Worm (Caenorhabditis elegans): ENCODE measurements around the gene F49H12.2.

Gene F49H12.2

DNA sequence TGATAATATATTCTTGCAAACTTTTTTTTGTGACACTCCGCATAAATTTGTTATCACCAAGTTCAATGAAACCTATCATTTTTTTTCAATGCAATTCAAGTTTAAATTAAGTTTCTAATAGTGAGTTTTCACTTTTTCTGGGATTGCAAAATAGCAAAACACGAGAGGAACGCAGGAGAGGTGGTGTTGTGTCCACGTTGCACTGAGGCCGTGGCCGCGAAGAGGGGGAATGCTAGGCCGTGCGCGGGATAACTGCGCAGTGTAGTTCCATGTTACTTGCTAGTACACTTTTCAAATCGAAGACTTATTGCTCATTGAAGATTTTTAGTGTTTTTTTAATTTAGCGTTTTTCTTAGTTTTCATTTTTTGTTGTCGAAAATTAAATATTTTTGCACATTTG lies 23.1 kb downstream of the F49H12.2 start:
- no peak for TF ChIP-seq unc-62 (GFP tag; optimal IDR thresholded peaks at IDR 0.05)

DNA sequence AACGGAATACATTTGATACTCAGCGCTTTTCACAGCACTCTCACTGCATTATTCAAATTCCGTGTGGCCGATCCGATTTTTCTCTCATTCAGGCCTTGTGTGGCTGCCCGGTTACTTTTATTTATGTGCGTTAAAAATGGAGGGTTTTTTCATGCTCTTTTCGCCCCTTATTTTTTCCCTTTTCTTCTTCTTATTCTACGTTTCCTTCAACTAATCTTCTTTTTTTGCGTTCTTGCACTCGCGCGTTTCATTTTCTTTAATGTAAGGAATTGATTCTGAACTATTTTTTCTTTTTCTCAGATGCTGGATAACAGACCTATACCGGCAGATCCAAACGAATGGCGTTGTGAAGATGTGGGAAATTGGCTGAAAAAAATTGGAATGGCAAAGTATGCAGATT lies 23.6 kb downstream of the F49H12.2 start, which contains the start of gene F53B1.2:
TSS of gene F53B1.2 (plus strand) at position 301 of the 400 bp plus-strand sequence.
- no peak for TF ChIP-seq unc-62 (GFP tag; optimal IDR thresholded peaks at IDR 0.05)

DNA sequence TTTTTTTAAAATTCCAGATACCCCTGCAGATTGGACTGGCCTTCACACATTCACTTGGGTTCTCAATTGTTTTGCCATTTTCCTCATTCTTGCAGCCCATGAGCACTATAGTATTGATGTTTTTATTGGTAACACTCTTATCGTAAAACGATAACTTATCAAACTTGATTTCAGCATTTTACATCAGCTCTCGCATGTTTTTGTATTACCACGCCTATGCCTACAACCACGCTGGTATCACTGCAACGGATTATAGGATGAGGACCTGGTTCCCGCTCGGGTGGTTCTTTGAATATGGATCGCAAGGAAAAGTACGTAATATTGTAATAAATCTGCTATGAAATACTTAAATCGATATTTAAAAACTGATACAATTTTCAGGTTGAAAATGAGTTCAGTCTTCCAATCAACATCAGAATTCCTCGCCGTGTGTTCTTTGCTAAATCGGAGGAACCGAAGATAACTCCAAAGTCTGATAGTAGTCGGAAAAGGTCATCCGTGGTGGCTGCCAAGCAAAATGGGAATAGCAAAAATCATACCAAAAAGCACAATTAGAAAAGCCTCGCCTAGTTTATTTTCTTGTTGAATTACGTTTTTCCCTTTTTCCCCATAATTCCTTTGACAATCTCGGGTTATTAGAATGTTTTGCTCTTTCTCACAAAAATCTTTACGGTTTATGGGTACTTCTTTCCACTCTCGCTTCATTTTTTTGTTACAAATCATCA lies 25.7 kb downstream of the F49H12.2 start:
- no peak for TF ChIP-seq unc-62 (GFP tag; optimal IDR thresholded peaks at IDR 0.05)

DNA sequence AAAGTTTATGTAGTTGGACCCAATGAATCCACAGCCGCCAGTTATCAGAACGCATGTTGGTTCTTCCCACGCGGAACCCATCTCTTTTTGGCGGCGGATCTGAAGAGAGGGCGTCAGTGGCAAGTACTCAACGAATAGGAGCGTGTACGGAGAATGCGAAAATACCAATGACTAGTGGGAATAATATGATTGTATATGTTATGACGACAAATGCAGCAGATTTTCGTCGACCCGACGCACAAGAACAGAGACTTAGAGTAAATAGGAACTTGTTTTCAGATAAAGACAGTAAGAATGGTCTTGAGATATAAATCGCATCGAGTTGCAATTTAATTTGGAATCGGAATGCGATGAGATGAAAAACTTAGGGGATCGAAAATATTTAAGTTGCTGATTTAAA lies 27.9 kb downstream of the F49H12.2 start, which contains the start of gene bus-5:
TSS of gene bus-5 (minus strand) at position 101 of the 400 bp plus-strand sequence.
- TF ChIP-seq unc-62 (GFP tag; optimal IDR thresholded peaks at IDR 0.05), result no peak

DNA sequence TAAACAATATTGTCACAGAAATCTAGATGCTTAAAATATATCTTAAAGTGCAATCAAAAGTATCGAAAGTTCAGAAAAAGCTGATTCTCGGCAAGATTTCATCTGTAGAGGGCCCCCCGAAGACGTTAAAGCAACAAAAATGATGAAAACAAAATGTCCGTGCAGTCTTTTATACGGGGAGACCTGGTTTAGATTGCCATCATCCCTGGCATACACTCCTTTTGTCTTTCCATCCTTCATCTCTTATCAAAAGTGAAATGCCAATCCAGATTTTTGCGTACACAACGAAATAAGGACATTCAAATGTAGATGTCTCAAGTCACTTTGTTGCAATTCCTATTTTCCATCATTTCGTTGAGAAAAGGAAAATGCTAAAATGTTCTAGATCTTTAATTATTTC lies 29.1 kb downstream of the F49H12.2 start:
- no peak for TF ChIP-seq unc-62 (GFP tag; optimal IDR thresholded peaks at IDR 0.05)

DNA sequence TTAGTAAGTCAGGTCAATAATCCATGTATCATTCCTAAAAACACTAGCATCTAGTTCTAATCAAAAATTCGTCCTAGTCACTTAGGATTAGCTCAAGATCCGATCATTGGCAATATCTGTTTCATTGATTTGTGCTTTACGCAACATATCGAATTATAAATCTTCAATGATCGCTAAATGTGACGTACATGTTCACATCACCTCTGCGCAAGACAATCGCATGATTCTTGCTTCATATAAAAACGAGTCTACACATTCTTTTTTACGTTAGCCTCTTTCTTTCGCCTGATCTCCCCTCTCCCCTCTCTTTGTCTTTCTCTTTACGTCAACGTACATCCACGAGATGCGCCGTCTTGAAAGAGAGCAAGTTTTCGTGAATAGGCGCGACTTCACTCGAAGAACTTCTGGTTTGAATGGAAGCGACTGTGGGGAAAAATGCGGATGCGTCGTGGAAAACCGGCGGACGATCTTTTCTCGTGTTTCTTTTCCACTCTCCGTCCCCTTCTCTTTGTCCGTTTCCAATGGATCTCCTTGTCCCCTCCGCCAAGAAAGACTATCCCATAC lies 31.3 kb downstream of the F49H12.2 start:
- TF ChIP-seq unc-62 (GFP tag; optimal IDR thresholded peaks at IDR 0.05), result no peak

DNA sequence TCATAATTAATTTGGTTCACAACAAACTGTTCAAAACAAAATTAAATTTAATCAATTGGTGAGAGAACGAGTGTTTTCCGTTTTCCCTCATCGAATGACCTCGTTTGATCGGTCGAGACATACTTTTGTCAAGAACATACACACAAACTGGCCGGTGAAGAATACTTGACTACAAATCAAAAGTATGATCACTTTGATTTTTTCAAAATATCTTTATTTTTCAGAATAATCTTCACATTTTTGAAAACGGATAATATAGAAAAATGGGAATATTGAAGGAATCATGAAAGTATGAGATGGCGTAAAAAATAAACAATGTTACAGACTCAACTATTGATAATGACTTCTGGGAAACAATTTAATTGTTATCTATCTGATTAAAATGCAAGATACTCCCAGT lies 33.1 kb downstream of the F49H12.2 start, which contains the start of gene swip-10:
TSS of gene swip-10 (minus strand) at position 101 of the 400 bp plus-strand sequence.
- TF ChIP-seq unc-62 (GFP tag; optimal IDR thresholded peaks at IDR 0.05), result no peak

DNA sequence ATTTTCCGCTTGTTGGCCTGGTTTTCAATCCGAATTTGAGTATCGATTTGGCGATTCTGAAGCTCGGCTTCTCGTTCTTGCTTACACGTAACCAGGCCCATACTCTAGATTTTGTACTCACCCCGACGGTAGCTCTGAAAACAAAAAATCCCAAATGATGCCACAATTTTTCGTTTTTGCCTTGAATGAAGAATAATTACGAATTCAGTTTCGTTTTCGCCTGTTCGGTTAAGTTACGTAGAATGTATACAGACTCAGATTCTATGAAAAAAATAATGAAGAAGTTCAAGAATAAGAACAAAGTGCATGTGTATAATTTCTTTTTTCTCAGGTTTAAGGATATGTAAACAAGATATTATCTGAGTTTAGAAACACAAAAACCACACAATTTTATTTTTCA lies 35.9 kb downstream of the F49H12.2 start, which contains the start of gene gpa-5:
TSS of gene gpa-5 (minus strand) at position 101 of the 400 bp plus-strand sequence.
- no peak for TF ChIP-seq unc-62 (GFP tag; optimal IDR thresholded peaks at IDR 0.05)

DNA sequence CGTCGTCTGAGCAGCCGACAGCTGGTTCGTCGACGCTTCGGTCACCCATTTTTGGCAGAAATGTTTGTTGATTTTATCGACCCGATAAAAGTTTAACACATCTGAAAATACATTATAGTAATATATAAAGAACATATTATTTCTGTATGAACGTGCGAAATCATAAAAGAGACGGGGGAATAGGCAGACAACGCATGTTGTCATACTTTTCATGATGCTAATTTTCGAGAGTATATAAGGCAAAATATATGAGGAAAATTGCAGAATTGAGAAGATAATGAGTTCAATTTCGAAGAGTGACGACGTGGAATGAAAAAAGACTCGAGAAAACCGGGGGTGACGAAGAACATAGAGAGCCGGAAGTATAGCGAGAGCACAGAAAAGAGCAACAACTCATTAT lies 45.1 kb downstream of the F49H12.2 start, which contains the start of gene F53B1.8:
TSS of gene F53B1.8 (minus strand) at position 101 of the 400 bp plus-strand sequence.
- no peak for TF ChIP-seq unc-62 (GFP tag; optimal IDR thresholded peaks at IDR 0.05)

DNA sequence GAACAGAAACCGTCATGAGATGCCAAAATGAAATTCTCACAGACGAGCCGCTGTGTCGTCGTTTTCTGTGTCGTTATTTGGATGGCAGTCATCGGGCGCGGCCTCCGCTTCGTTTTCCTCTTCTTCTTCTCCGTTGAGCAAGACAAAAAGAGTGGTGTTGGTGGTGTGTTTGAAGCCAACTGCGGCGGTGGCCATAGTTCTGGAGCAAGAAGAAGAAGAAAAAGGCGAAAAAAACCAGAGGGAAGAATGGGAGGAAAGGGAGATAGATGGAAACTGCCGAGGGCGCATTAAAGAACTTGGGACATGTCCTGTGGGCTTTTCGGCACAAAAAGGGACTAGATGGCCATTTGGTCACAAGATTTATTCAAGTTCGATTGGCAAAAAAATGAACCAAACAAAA lies 46.6 kb downstream of the F49H12.2 start, which contains the start of gene F53B1.9:
TSS of gene F53B1.9 (minus strand) at position 195 of the 400 bp plus-strand sequence.
- TF ChIP-seq unc-62 (GFP tag; optimal IDR thresholded peaks at IDR 0.05), result no peak
